Fruit fly (Drosophila melanogaster) Kc167 (cell line): ENCODE measurements around the gene CG12783.

ENCODE experiments used
- Myc ChIP-seq: fragments of >200 bp; optimal IDR thresholded peaks from 2 replicates; lab custom pipeline; 2017; ENCODE audit warnings: missing external identifiers
- Sin3A ChIP-seq: fragments of >200 bp; optimal IDR thresholded peaks from 2 replicates; lab custom pipeline; 2018; ENCODE audit warnings: missing external identifiers
- h ChIP-seq: fragments of >200 bp; optimal IDR thresholded peaks from 3 replicates; lab custom pipeline; 2018; ENCODE audit warnings: missing external identifiers

DNA sequence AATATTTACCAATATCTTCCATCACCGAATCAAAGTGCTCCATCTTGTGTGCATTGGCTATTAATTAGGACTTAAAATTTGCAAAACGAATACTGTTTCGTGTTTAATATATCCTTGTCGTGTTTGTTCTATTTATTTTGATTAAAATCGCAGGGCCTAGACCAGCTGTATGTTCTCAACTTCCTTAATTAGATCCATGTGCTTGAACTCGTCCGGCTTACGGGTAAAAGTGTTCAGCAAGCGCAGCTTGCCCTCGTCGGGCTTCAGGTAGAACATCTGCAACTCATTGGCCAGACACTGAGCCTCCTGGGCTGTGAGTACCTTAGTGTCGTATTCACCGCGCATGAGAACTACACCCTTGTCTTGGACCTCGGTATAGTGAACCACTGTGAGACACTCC lies at the start of gene CG12783:
- TF ChIP-seq h (lab: Kevin White, UChicago) (no peak), Myc (lab: Kevin White, UChicago) (no peak), Sin3A (lab: Kevin White, UChicago) (no peak)
